Worm (Caenorhabditis elegans): ENCODE data around the gene C09G5.13.

DNA sequence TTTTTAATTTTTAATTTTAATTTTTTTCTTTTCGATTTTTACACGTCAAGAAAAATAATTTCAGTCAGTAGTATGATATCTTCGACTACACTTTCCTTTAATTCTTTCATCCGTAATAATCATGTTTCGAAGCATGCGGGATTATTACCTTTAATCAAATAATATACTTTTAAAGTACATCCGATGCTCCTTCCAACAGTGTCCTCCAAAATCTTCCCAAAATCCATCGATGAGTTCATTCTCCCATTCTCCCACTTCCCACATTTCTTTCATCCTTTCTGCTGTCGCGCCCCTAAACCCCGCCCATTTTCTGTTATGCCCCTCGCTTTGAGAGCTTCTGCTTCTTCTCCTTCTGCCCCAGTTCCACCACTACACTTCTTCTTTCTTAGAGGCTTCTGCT lies 22.5 kb upstream of the C09G5.13 start, which contains the start of gene lgc-57:
- TF ChIP-seq drap-1 (GFP tag; optimal IDR thresholded peaks at IDR 0.05): no peak
- TF ChIP-seq unc-120 (tag; optimal IDR thresholded peaks at IDR 0.05; ENCODE audit: poor library complexity, severe bottlenecking): no peak
- TF ChIP-seq blmp-1 (tag; optimal IDR thresholded peaks at IDR 0.05): no peak
- TF ChIP-seq zip-8 (tag; optimal IDR thresholded peaks at IDR 0.05): no peak
- TF ChIP-seq sem-2 (GFP tag; optimal IDR thresholded peaks at IDR 0.05): no peak
- TF ChIP-seq elt-1 (tag; optimal IDR thresholded peaks at IDR 0.05; ENCODE audit: borderline replicate concordance, insufficient read depth): no peak
- TF ChIP-seq ztf-11 (tag; optimal IDR thresholded peaks at IDR 0.05): no peak
- no peak for TF ChIP-seq nhr-76 (tag; optimal IDR thresholded peaks at IDR 0.05)
- TF ChIP-seq ham-2 (GFP tag; optimal IDR thresholded peaks at IDR 0.05): no peak
- TF ChIP-seq nhr-237 (tag; optimal IDR thresholded peaks at IDR 0.05): no peak

All from whole organism, mixed stage, embryonic.